Fruit fly (Drosophila melanogaster) whole organism, embryonic: ENCODE measurements around the gene CG6168.

ENCODE experiments used
- Abd-B ChIP-seq: fragments of 200-800 bp; sonication (Bioruptor generic); optimal IDR thresholded peaks from 2 replicates; lab custom pipeline; 2018; ENCODE audit warnings: missing biosample characterization, mild to moderate bottlenecking, missing genetic modification characterization, moderate library complexity
- Antp ChIP-seq: fragments of 200-800 bp; sonication (Bioruptor generic); optimal IDR thresholded peaks from 3 replicates; lab custom pipeline; 2016; ENCODE audit warnings: missing biosample characterization, missing genetic modification characterization
- Atf6 ChIP-seq: fragments of 200-800 bp; sonication (Bioruptor generic); IDR thresholded peaks from 2 replicates; pipeline ENCODE4 v1.3.6; 2022; ENCODE audit warnings: missing biosample characterization, missing genetic modification characterization
- B-H2 ChIP-seq: fragments of 200-800 bp; sonication (Bioruptor generic); optimal IDR thresholded peaks from 2 replicates; lab custom pipeline; 2018; ENCODE audit warnings: missing biosample characterization, mild to moderate bottlenecking, missing genetic modification characterization
- Blimp-1 ChIP-seq: fragments of 200-800 bp; sonication (Bioruptor generic); optimal IDR thresholded peaks from 3 replicates; lab custom pipeline; 2018; ENCODE audit warnings: missing biosample characterization, missing genetic modification characterization, mild to moderate bottlenecking, moderate library complexity, missing genetic modification reagents
- BtbVII ChIP-seq: fragments of 200-800 bp; sonication (Bioruptor generic); optimal IDR thresholded peaks from 3 replicates; lab custom pipeline; 2017; ENCODE audit warnings: missing biosample characterization, mild to moderate bottlenecking, missing genetic modification characterization
- CG10274 ChIP-seq: fragments of 200-800 bp; sonication (Bioruptor generic); optimal IDR thresholded peaks from 3 replicates; lab custom pipeline; 2017; ENCODE audit warnings: missing biosample characterization, mild to moderate bottlenecking, missing genetic modification characterization
- CG12219 ChIP-seq: fragments of 200-800 bp; sonication (Bioruptor generic); optimal IDR thresholded peaks from 3 replicates; lab custom pipeline; 2018; ENCODE audit warnings: missing biosample characterization, mild to moderate bottlenecking, missing genetic modification characterization
- CG13894 ChIP-seq: fragments of 200-800 bp; sonication (Bioruptor generic); optimal IDR thresholded peaks from 3 replicates; lab custom pipeline; 2018; ENCODE audit warnings: missing biosample characterization, mild to moderate bottlenecking, missing genetic modification characterization, moderate library complexity
- CG15073 ChIP-seq: fragments of 200-800 bp; sonication (Bioruptor generic); optimal IDR thresholded peaks from 2 replicates; lab custom pipeline; 2016; ENCODE audit warnings: missing biosample characterization, missing genetic modification characterization
- CG17568 ChIP-seq: fragments of 200-800 bp; sonication (Bioruptor generic); optimal IDR thresholded peaks from 2 replicates; lab custom pipeline; 2018; ENCODE audit warnings: missing biosample characterization, mild to moderate bottlenecking, missing genetic modification characterization, moderate library complexity
- CG30431 ChIP-seq: fragments of 200-800 bp; sonication (Bioruptor generic); optimal IDR thresholded peaks from 2 replicates; lab custom pipeline; 2017; ENCODE audit warnings: missing biosample characterization, missing genetic modification characterization
- CG3163 ChIP-seq: fragments of 200-800 bp; sonication (Bioruptor generic); optimal IDR thresholded peaks from 3 replicates; lab custom pipeline; 2016; ENCODE audit warnings: missing biosample characterization, missing genetic modification characterization
- CG3407 ChIP-seq: fragments of 200-800 bp; sonication (Bioruptor generic); optimal IDR thresholded peaks from 2 replicates; lab custom pipeline; 2018; ENCODE audit warnings: missing biosample characterization, mild to moderate bottlenecking, missing genetic modification characterization
- CG34422 ChIP-seq: fragments of 200-800 bp; sonication (Bioruptor generic); IDR thresholded peaks from 3 replicates; pipeline ENCODE4 v1.3.6; 2022; ENCODE audit warnings: missing biosample characterization, missing genetic modification characterization
- CG42726 ChIP-seq: fragments of 200-800 bp; sonication (Bioruptor generic); IDR thresholded peaks from 2 replicates; pipeline ENCODE4 v1.3.6; 2022; ENCODE audit warnings: missing biosample characterization, missing genetic modification characterization; ENCODE audit not compliant: partially characterized antibody
- CG4328 ChIP-seq: fragments of 200-800 bp; sonication (Bioruptor generic); optimal IDR thresholded peaks from 3 replicates; lab custom pipeline; 2017; ENCODE audit warnings: missing biosample characterization, missing genetic modification reagents, missing genetic modification characterization
- CG7928 ChIP-seq: fragments of 200-800 bp; sonication (Bioruptor generic); optimal IDR thresholded peaks from 2 replicates; lab custom pipeline; 2017; ENCODE audit warnings: missing biosample characterization, mild to moderate bottlenecking, missing genetic modification characterization
- Chrac-16 ChIP-seq: fragments of 200-800 bp; sonication (Bioruptor generic); optimal IDR thresholded peaks from 3 replicates; lab custom pipeline; 2016; ENCODE audit warnings: missing biosample characterization, missing genetic modification characterization
- Dad ChIP-seq: fragments of 200-800 bp; sonication (Bioruptor generic); optimal IDR thresholded peaks from 3 replicates; lab custom pipeline; 2016; ENCODE audit warnings: missing biosample characterization, missing genetic modification characterization
- Gsc ChIP-seq: fragments of 200-800 bp; sonication (Bioruptor generic); IDR thresholded peaks from 2 replicates; pipeline ENCODE4 v1.3.6; 2022; ENCODE audit warnings: missing biosample characterization, missing genetic modification characterization
- Hmr ChIP-seq: fragments of 200-800 bp; sonication (Bioruptor generic); optimal IDR thresholded peaks from 3 replicates; lab custom pipeline; 2017; ENCODE audit warnings: mild to moderate bottlenecking, missing biosample characterization, missing genetic modification reagents, missing genetic modification characterization
- Hr3 ChIP-seq: fragments of 200-800 bp; sonication (Bioruptor generic); optimal IDR thresholded peaks from 3 replicates; lab custom pipeline; 2016; ENCODE audit warnings: missing biosample characterization, missing genetic modification characterization
- Hr39 ChIP-seq: fragments of >200 bp; optimal IDR thresholded peaks from 2 replicates; lab custom pipeline; 2017
- Lpt ChIP-seq: fragments of >200 bp; optimal IDR thresholded peaks from 2 replicates; lab custom pipeline; 2018; ENCODE audit warnings: missing biosample characterization, missing genetic modification characterization
- Meics ChIP-seq: fragments of 200-800 bp; sonication (Bioruptor generic); optimal IDR thresholded peaks from 2 replicates; lab custom pipeline; 2017; ENCODE audit warnings: missing biosample characterization, mild to moderate bottlenecking, missing genetic modification characterization
- Sin3A ChIP-seq: fragments of >200 bp; optimal IDR thresholded peaks from 2 replicates; lab custom pipeline; 2018
- Spps ChIP-seq: fragments of 200-800 bp; sonication (Bioruptor generic); optimal IDR thresholded peaks from 2 replicates; lab custom pipeline; 2018; ENCODE audit warnings: missing biosample characterization, mild to moderate bottlenecking, missing genetic modification characterization
- Stat92E ChIP-seq, 3 experiments: fragments of >200 bp in 2 of 3; fragments of 200-800 bp in 1 of 3; sonication (Bioruptor generic) in 1 of 3; optimal IDR thresholded peaks; 2 replicates each; lab custom pipeline; 2017 to 2019; ENCODE audit warnings: missing biosample characterization in 3 of 3, missing genetic modification characterization in 3 of 3, mild to moderate bottlenecking in 1 of 3, moderate library complexity in 1 of 3
- ash1 ChIP-seq: fragments of 200-800 bp; sonication (Bioruptor generic); optimal IDR thresholded peaks from 2 replicates; lab custom pipeline; 2018; ENCODE audit warnings: missing biosample characterization, mild to moderate bottlenecking, missing genetic modification characterization
- bcd ChIP-seq: fragments of 200-800 bp; sonication (Bioruptor generic); optimal IDR thresholded peaks from 2 replicates; lab custom pipeline; 2017; ENCODE audit warnings: missing biosample characterization, mild to moderate bottlenecking, missing genetic modification characterization
- bowl ChIP-seq: fragments of 200-800 bp; sonication (Bioruptor generic); IDR thresholded peaks from 2 replicates; pipeline ENCODE4 v1.3.6; 2022; ENCODE audit warnings: missing biosample characterization, missing genetic modification characterization
- cato ChIP-seq: fragments of 200-800 bp; sonication (Bioruptor generic); optimal IDR thresholded peaks from 2 replicates; lab custom pipeline; 2016; ENCODE audit warnings: missing biosample characterization, missing genetic modification characterization, borderline replicate concordance
- cg ChIP-seq: fragments of 200-800 bp; sonication (Bioruptor generic); optimal IDR thresholded peaks from 3 replicates; lab custom pipeline; 2019; ENCODE audit warnings: missing biosample characterization, mild to moderate bottlenecking, missing genetic modification characterization, moderate library complexity
- eve ChIP-seq, 2 experiments: fragments of >200 bp; optimal IDR thresholded peaks; 2 replicates each; lab custom pipeline; 2017; ENCODE audit warnings: missing biosample characterization in 2 of 2, missing genetic modification characterization in 2 of 2
- fd3F ChIP-seq: fragments of 200-800 bp; sonication (Bioruptor generic); optimal IDR thresholded peaks from 2 replicates; lab custom pipeline; 2018; ENCODE audit warnings: missing biosample characterization, mild to moderate bottlenecking, missing genetic modification characterization, moderate library complexity
- gsb-n ChIP-seq: fragments of 200-800 bp; sonication (Bioruptor generic); optimal IDR thresholded peaks from 3 replicates; lab custom pipeline; 2018; ENCODE audit warnings: missing biosample characterization, mild to moderate bottlenecking, missing genetic modification characterization
- lab ChIP-seq: fragments of 200-800 bp; sonication (Bioruptor generic); optimal IDR thresholded peaks from 3 replicates; lab custom pipeline; 2017; ENCODE audit warnings: missing biosample characterization, missing genetic modification characterization, mild to moderate bottlenecking, moderate library complexity, missing genetic modification reagents
- nmo ChIP-seq: fragments of 200-800 bp; sonication (Bioruptor generic); optimal IDR thresholded peaks from 2 replicates; lab custom pipeline; 2018; ENCODE audit warnings: missing biosample characterization, mild to moderate bottlenecking, missing genetic modification characterization, moderate library complexity
- oc ChIP-seq: fragments of 200-800 bp; sonication (Bioruptor generic); optimal IDR thresholded peaks from 2 replicates; lab custom pipeline; 2018; ENCODE audit warnings: missing biosample characterization, mild to moderate bottlenecking, missing genetic modification characterization, moderate library complexity
- odd ChIP-seq: fragments of 200-800 bp; sonication (Bioruptor generic); optimal IDR thresholded peaks from 2 replicates; lab custom pipeline; 2017; ENCODE audit warnings: missing biosample characterization, mild to moderate bottlenecking, missing genetic modification characterization
- seq ChIP-seq: fragments of 200-800 bp; sonication (Bioruptor generic); IDR thresholded peaks from 2 replicates; pipeline ENCODE4 v1.3.6; 2022; ENCODE audit warnings: missing biosample characterization, missing genetic modification characterization
- shn ChIP-seq: fragments of 200-800 bp; sonication (Bioruptor generic); optimal IDR thresholded peaks from 3 replicates; lab custom pipeline; 2016; ENCODE audit warnings: missing biosample characterization, missing genetic modification characterization
- slou ChIP-seq: fragments of 200-800 bp; sonication (Bioruptor generic); optimal IDR thresholded peaks from 3 replicates; lab custom pipeline; 2016; ENCODE audit warnings: missing biosample characterization, missing genetic modification characterization
- slp2 ChIP-seq: fragments of 200-800 bp; sonication (Bioruptor generic); optimal IDR thresholded peaks from 2 replicates; lab custom pipeline; 2016; ENCODE audit warnings: missing biosample characterization, missing genetic modification characterization
- so ChIP-seq: fragments of 200-800 bp; sonication (Bioruptor generic); IDR thresholded peaks from 3 replicates; pipeline ENCODE4 v1.3.6; 2022; ENCODE audit warnings: missing biosample characterization, missing genetic modification characterization
- sqz ChIP-seq: fragments of 200-800 bp; sonication (Bioruptor generic); optimal IDR thresholded peaks from 3 replicates; lab custom pipeline; 2018; ENCODE audit warnings: missing biosample characterization, mild to moderate bottlenecking, missing genetic modification characterization
- stwl ChIP-seq: fragments of 200-800 bp; sonication (Bioruptor generic); optimal IDR thresholded peaks from 3 replicates; lab custom pipeline; 2018; ENCODE audit warnings: missing biosample characterization, mild to moderate bottlenecking, missing genetic modification characterization, moderate library complexity
- tgo ChIP-seq: fragments of 200-800 bp; sonication (Bioruptor generic); IDR thresholded peaks from 3 replicates; pipeline ENCODE4 v1.3.6; 2022; ENCODE audit warnings: missing biosample characterization, missing genetic modification characterization
- z ChIP-seq: fragments of 200-800 bp; sonication (Bioruptor generic); IDR thresholded peaks from 3 replicates; pipeline ENCODE4 v1.3.6; 2022; ENCODE audit warnings: missing biosample characterization, missing genetic modification characterization

Gene CG6168

DNA sequence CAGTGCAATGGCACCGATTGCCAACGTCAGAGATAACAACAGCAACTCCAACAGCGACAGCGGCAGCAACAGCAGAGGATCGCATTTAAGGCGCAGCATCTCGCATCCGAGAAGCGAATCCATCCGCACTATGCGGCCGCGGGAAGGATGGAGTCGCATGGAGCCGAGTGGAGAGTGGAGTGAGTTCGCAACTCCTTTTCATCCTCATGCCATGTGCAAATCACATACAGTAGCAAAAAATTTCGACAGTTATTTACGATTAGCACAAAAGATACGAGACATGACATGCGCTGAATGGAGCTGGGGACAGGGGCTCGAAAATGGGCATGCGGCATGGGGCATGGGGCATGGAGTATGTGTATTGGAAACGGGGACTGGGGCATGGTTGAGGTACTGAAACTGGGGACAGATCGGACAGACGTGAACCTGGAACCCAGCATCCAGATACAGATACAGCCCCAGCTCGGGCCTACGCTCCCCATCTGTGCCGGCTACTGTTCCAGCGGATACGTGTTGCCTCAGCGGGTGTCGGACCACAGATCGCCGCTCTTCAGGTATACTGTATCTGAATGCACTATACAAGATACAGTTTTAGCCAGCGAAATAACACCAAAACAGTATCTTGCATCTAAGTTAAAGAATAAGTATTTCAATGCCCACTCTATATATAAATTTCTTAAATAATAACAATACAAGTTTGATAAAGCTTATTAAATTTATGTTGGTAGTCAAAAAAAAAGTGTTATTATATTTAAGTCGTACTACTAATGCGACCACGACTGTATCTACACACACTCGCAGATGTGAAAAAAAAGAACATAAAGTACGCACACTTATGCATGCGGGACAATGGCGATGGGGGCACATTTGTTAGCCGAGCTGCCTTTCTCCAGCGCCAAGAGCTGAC is 48.5 kb upstream of the CG6168 start (continued):
- TF ChIP-seq CG7928 (GFP tag; lab: Kevin White, UChicago) (no peak), Gsc (no peak), slp2 (GFP tag; lab: Kevin White, UChicago) (no peak), Stat92E (GFP tag; optimal IDR thresholded peaks at IDR 0.05; lab: Kevin White, UChicago) (no peak), CG13894 (tag; lab: Kevin White, UChicago) (no peak), tgo (no peak), cato (no peak), bcd (GFP tag; lab: Kevin White, UChicago) (no peak), lab (peak; percentile 27), CG3407 (no peak), Hr39 (lab: Kevin White, UChicago) (no peak), Meics (GFP tag; lab: Kevin White, UChicago) (no peak), CG30431 (GFP tag; lab: Kevin White, UChicago) (peak; percentile 1), fd3F (GFP tag; lab: Kevin White, UChicago) (no peak), Dad (GFP tag; lab: Kevin White, UChicago) (no peak), Atf6 (GFP tag; lab: Robert Waterston, UW) (no peak), CG3163 (GFP tag; lab: Kevin White, UChicago) (no peak), CG15073 (peak; percentile 55), odd (GFP tag; lab: Kevin White, UChicago) (no peak), Hmr (GFP tag; lab: Kevin White, UChicago) (no peak), Lpt (GFP tag; lab: Kevin White, UChicago) (no peak), sqz (GFP tag; lab: Kevin White, UChicago) (peak; percentile 80), seq (GFP tag; lab: Robert Waterston, UW) (no peak), slou (GFP tag; lab: Kevin White, UChicago) (no peak), cg (GFP tag; lab: Kevin White, UChicago) (peak; percentile 32), Antp (GFP tag; lab: Kevin White, UChicago) (no peak), CG17568 (GFP tag; lab: Kevin White, UChicago) (no peak), eve (GFP tag; optimal IDR thresholded peaks at IDR 0.05; lab: Kevin White, UChicago) (no peak), Spps (peak; percentile 69), ash1 (GFP tag; lab: Kevin White, UChicago) (no peak), Hr3 (GFP tag; lab: Kevin White, UChicago) (no peak), oc (tag; lab: Kevin White, UChicago) (no peak), CG10274 (GFP tag; lab: Kevin White, UChicago) (no peak), Blimp-1 (peak; percentile 79), bowl (GFP tag; lab: Robert Waterston, UW) (no peak), Chrac-16 (GFP tag; lab: Kevin White, UChicago) (no peak), CG12219 (no peak), shn (GFP tag; lab: Kevin White, UChicago) (no peak), B-H2 (GFP tag; lab: Kevin White, UChicago) (no peak), so (0 out of 3 replicates have a peak, but pooled peaks have one; percentile 30), Sin3A (lab: Kevin White, UChicago) (no peak), gsb-n (peak; percentile 34), CG4328 (peak; percentile 23), z (GFP tag; lab: Robert Waterston, UW) (no peak; the same call in 2 of the 3 replicates), CG34422 (GFP tag; lab: Robert Waterston, UW) (no peak), nmo (GFP tag; lab: Kevin White, UChicago) (peak; percentile 69), CG42726 (GFP tag; lab: Robert Waterston, UW) (no peak), BtbVII (GFP tag; lab: Kevin White, UChicago) (no peak), stwl (tag; lab: Kevin White, UChicago) (peak; percentile 11), Abd-B (GFP tag; lab: Kevin White, UChicago) (no peak)
